Worm (Caenorhabditis elegans) whole organism, dauer: ENCODE results near the gene K12H6.10.

Source experiments
- unc-62 ChIP-seq: sonication (generic microtip); optimal IDR thresholded peaks from 2 replicates; lab custom pipeline; 2017; ENCODE audit warnings: missing biosample characterization, missing genetic modification reagents, missing genetic modification characterization

Gene K12H6.10

DNA sequence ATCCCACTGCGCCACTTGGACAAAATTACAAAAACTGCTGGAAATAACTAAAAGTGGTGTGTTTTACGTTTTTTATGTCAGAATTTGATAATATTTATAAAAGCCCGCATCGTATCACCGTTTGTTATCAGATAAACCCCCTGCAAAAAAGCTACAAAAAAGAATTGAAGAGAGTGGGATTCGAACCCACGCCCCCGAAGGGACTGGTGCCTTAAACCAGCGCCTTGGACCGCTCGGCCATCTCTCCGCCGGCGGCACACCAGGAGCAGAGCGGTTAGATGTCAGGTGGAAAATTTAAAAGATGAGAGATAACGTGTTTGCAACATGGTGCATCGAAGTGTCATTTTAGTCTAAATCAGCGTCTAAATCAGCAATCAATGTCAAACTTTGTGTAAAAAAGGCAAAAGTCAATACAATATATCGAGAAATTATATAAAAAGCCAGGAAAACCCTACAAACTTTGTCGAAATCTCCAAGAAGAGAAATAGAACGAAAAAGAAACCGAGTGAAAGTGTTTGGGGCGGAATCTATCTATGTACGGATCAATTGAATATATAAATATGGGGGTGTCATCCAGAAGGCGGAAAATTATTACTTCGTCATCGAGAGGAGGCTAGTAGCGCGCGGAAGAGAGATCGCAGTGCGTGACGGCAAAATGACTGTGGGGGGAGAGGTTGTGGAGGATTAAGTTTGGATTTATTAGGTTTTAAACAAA, 38.9 kb downstream of the K12H6.10 start:
- no peak for TF ChIP-seq unc-62

DNA sequence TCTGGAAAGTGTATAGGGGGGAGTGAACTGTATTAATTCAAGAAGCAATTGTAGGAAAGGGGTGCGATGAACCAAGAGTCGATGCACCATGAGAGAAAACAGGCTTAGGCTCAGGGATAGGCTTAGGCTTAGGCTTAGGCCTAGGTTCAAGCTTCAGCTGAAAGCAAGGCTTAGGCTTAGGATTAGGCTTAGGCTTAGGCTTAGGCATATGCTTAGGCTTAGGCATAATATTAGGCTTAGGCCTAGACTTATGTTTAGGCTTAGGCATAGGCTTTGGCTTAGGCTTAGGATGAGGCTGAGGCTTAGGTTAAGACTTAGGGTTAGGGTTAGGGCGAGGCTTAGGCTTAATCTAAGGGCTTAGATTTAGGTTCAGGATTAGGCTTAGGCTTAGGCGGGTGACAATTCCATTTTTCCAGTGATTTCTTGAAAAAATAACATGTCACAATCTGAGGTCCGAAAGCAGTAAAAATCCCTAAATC, 39.9 kb downstream of the K12H6.10 start:
- no peak for TF ChIP-seq unc-62

DNA sequence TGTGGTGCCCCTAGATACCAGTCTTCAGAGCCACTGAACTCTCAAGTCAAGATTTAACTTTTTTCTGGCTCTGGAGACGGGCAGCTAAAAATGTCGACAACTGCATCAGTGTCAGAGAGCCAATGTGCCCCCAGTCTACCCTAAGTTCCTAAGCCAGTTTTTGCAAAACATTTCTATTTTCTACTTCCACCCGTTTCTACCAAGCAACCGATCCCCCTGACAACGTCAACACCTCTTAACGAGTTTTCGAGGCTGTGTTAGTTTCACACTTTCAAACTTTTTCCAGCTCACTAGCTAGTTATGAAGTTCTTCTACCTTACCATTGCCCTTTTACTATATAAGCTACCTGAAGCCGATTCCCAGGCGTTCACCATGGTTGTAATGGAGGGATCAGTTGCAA, 41.6 kb downstream of the K12H6.10 start, which contains the start of gene Y110A2AL.5:
TSS of gene Y110A2AL.5 (plus strand) at position 301 of the 400 bp plus-strand sequence.
- no peak for TF ChIP-seq unc-62

DNA sequence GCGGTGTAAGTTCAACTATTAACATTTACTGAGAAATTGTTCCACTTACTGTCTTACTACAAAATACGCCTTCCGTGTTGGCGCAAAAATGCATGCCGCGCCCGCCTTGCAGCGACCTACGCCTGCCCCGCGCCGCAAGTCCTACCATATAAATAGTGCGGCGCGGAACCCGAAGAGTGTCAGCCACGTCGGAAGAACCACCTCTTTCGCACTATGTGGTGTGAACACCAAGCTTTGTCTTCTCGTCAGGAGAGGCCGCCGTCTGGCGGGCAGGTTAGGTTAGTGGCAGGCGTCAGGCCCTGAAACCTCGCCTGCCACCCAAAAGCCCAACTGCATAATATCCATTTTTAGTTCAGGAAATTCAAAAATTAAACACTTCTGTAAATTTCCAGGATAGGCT, 42.7 kb downstream of the K12H6.10 start:
- TF ChIP-seq unc-62: no peak

DNA sequence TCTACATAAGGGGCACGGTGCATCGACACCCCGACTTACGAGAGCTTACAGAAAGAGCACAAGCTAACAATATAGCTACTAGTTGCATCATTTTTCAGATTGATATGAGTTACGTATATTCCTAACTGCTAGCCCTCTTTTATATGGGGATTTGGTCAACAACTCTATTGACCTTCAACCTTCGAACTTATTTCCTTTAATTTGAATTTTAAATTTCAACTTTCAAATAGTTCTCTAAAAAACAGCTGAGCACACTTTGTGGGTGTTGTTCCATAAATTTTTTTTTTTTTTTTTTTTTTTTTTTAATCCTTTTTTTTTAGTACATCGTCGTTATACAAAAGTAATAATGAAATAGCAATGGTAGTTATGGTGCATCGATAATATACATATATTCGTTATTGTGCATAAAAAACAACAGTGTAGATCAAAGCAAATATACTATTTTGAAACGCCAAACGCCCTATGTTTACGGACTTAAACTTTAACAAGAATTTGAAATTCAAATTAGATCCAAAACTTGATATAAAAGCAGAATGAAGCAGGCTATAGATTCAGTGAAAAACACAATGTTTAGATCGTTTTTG, 44.0 kb downstream of the K12H6.10 start, which contains the start of the genes Y110A2AL.9 and Y110A2AL.3:
TSS of gene Y110A2AL.9 (minus strand) at position 101 of the 584 bp plus-strand sequence.
TSS of gene Y110A2AL.3 (plus strand) at position 534 of the 584 bp plus-strand sequence.
- no peak for TF ChIP-seq unc-62

DNA sequence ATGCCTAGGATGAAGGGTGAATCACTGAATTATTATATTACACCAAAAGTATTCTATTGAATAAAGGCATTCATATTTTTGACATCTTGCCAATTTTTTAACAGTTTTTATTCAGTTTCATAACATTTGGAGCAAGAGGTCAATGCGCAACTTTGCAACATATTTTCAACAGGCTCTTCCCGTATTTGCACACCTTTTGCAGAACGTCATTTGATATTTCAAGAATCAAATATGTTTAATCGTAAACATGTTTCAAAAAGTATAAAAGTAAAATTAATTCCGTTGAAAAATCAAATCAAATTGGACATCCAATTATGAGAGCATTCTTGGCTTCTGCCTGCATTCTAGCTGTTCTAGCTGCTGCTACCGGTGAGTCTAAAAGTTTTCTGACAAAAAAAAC, 45.0 kb downstream of the K12H6.10 start, which contains the start of gene Y110A2AL.2:
TSS of gene Y110A2AL.2 (plus strand) at position 301 of the 400 bp plus-strand sequence.
- TF ChIP-seq unc-62: no peak

DNA sequence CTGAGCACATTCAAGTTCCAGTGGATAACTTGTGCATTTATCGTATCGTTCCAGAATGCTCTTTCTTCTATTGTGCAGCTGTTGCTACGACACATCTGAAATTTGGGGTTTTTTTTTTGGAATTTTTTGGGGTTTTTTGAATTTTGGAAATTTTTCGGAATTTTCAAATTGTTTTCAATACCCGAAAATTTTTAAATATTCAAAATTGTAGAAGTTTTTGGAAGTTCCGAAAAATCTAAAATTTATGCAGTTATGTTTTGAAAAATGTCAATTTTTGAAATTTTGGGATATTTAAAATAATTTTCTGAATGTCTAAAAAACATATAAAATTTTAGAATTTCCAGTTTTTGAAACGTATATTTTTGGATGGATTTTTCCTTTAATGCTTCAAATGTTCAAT, 49.1 kb downstream of the K12H6.10 start, which contains the start of gene Y110A2AL.10:
TSS of gene Y110A2AL.10 (minus strand) at position 101 of the 400 bp plus-strand sequence.
- TF ChIP-seq unc-62: no peak
